Fruit fly (Drosophila melanogaster) whole organism: ENCODE data around the gene mat.

Experiments used
- Dll ChIP-seq: fragments of >200 bp; optimal IDR thresholded peaks from 2 replicates; lab custom pipeline; 2017
- EcR ChIP-seq, 2 experiments: fragments of >200 bp; optimal IDR thresholded peaks; 2 replicates each; lab custom pipeline; 2017; ENCODE audit warnings: missing biosample characterization in 2 of 2, missing genetic modification characterization in 2 of 2, missing genetic modification reagents in 2 of 2
- pan ChIP-seq: fragments of >200 bp; optimal IDR thresholded peaks from 2 replicates; lab custom pipeline; 2017
- psq ChIP-seq: fragments of >200 bp; optimal IDR thresholded peaks from 2 replicates; lab custom pipeline; 2017
- usp ChIP-seq: fragments of >200 bp; optimal IDR thresholded peaks from 2 replicates; lab custom pipeline; 2017; ENCODE audit warnings: missing biosample characterization, missing genetic modification characterization, mixed read lengths

DNA sequence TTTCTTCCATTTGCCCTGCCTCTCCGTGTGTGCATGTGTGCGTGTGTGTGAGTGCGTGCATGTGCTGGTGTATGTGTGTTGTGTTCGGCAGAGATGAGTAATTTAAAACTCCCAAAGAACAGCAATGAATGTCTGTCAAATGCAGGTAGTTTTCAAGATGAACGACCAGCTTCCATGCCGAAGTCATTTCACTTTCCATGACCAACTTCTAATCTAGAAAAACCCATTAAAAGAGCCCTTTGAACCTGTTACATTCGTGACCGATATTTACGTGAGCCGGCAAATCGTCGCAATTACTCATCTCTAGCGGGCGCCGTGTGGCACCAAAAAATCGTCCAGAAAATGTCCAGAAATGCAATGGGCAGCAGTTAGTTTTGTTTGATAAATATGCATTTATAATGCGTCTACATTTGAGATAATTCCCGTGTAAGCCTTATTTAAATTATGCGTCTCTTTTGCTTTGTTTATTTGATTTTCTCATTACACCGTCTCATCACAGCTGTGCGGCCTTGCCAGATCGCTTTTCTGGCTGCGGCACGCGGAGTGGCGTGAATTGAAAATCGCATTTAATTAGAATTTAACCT lies 30.2 kb upstream of the mat start:
- no peak for TF ChIP-seq psq
- TF ChIP-seq Dll (lab: Kevin White, UChicago) = no peak
- no peak for TF ChIP-seq pan (lab: Kevin White, UChicago)
- TF ChIP-seq EcR (GFP tag; optimal IDR thresholded peaks at IDR 0.05; lab: Kevin White, UChicago) = no peak
- no peak for TF ChIP-seq usp (GFP tag; lab: Kevin White, UChicago)
